Fruit fly (Drosophila melanogaster): Measurements from ENCODE around the gene emc.

The emc gene

DNA sequence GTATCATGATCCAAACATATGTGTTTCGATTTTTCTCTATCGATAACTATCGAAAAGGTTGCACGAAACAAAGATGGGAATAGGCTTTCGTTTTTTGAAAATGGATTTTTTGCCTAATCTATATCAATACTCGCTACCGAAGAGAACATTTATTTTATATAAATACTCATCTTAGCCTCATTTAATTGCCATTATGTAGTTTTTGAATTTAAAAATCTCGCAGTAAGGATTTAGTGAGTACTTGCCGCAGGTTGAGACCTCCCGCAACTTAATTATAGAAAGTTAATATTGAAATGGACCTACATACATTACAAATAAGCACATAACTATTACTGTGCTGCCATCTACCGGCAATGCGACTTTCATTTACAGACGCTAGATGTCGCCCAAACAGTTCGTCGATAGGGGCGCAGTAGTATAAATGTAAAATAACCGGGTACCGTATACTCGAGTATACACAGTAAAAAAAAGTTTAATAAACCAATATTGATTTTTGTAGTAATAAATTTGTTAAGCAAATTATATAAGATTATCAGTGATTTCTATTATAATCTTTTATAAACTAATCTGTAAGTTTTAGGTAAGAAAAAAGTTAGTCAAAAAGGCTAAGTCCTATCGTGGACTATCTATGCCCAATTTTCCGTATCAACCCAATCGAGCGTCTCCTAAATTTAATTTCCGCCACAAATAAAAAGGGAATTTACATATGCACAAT lies 37.2 kb upstream of the emc start, which contains the start of gene CG13896 (continued):
- TF ChIP-seq Dref (GFP tag; IDR thresholded peaks at IDR 0.05) (peak; percentile 54), Sry-β (GFP tag; optimal IDR thresholded peaks at IDR 0.05) (peak; percentile 2), Nf-YB (GFP tag; optimal IDR thresholded peaks at IDR 0.05) (peak; percentile 50), Hmr (GFP tag; optimal IDR thresholded peaks at IDR 0.05) (peak; percentile 92), Pdp1 (GFP tag; optimal IDR thresholded peaks at IDR 0.05) (peak; percentile 92 to 94), CG2199 (GFP tag; IDR thresholded peaks at IDR 0.05) (peak; percentile 97), CG11696 (GFP tag; IDR thresholded peaks at IDR 0.05) (no peak), al (GFP tag; IDR thresholded peaks at IDR 0.05) (peak; percentile 60), Lim3 (GFP tag; IDR thresholded peaks at IDR 0.05) (no peak), GATAe (GFP tag; conservative IDR thresholded peaks at IDR 0.05) (no peak), Hr78 (GFP tag; optimal IDR thresholded peaks at IDR 0.05) (peak in 1 of 2 experiments; percentile 25), CG14860 (GFP tag; IDR thresholded peaks at IDR 0.05; ENCODE audit: partially characterized antibody) (peak; percentile 60; the same call in 1 of the 3 replicates), CG6689 (GFP tag; IDR thresholded peaks at IDR 0.05) (peak; percentile 58), Fer1 (GFP tag; optimal IDR thresholded peaks at IDR 0.05) (peak; percentile 76), CG16779 (GFP tag; IDR thresholded peaks at IDR 0.05) (peak; percentile 87), knrl (GFP tag; IDR thresholded peaks at IDR 0.05; ENCODE audit: partially characterized antibody) (peak; percentile 74), CG7786 (GFP tag; optimal IDR thresholded peaks at IDR 0.05) (peak; percentile 85), corto (GFP tag; optimal IDR thresholded peaks at IDR 0.05) (peak; percentile 30), mld (GFP tag; IDR thresholded peaks at IDR 0.05; ENCODE audit: partially characterized antibody) (no peak), pan (optimal IDR thresholded peaks at IDR 0.05) (no peak), pan (GFP tag; optimal IDR thresholded peaks at IDR 0.05 in 1 of 2, IDR thresholded peaks at IDR 0.05 in 1 of 2) (peak in 1 of 2 experiments; percentile 86), CG7745 (tag; optimal IDR thresholded peaks at IDR 0.05) (peak; percentile 28), CG6765 (GFP tag; optimal IDR thresholded peaks at IDR 0.05) (peak; percentile 70), sob (GFP tag; IDR thresholded peaks at IDR 0.05) (peak; percentile 87), ewg (GFP tag; optimal IDR thresholded peaks at IDR 0.05) (peak; percentile 65), aop (GFP tag; IDR thresholded peaks at IDR 0.05) (0 out of 2 replicates have a peak, but pooled peaks have one; percentile 24), YL-1 (GFP tag; optimal IDR thresholded peaks at IDR 0.05) (peak; percentile 29), insv (GFP tag; optimal IDR thresholded peaks at IDR 0.05) (peak in 1 of 2 experiments; percentile 81), Antp (GFP tag; optimal IDR thresholded peaks at IDR 0.05) (peak; percentile 92), CG4360 (GFP tag; IDR thresholded peaks at IDR 0.05) (no peak), Jarid2 (GFP tag; optimal IDR thresholded peaks at IDR 0.05) (peak; percentile 54), CG1832 (GFP tag; optimal IDR thresholded peaks at IDR 0.05) (no peak), CG43689 (GFP tag; IDR thresholded peaks at IDR 0.05) (peak; percentile 30; the same call in 1 of the 2 replicates), run (tag; optimal IDR thresholded peaks at IDR 0.05) (peak; percentile 76), CG14965 (GFP tag; optimal IDR thresholded peaks at IDR 0.05; ENCODE audit: borderline replicate concordance) (peak; percentile 58), CG18764 (GFP tag; optimal IDR thresholded peaks at IDR 0.05) (peak; percentile 83), az2 (GFP tag; optimal IDR thresholded peaks at IDR 0.05) (peak; percentile 94), CG30020 (tag; optimal IDR thresholded peaks at IDR 0.05) (peak; percentile 52), vfl (GFP tag; optimal IDR thresholded peaks at IDR 0.05) (peak; percentile 71), wdn (GFP tag; IDR thresholded peaks at IDR 0.05) (peak; percentile 65), sim (GFP tag; IDR thresholded peaks at IDR 0.05) (no peak), Bgb (GFP tag; IDR thresholded peaks at IDR 0.05; ENCODE audit: partially characterized antibody) (peak; percentile 58), B-H2 (GFP tag; optimal IDR thresholded peaks at IDR 0.05) (peak; percentile 75), Atf6 (GFP tag; IDR thresholded peaks at IDR 0.05) (peak; percentile 66), CG10267 (tag; optimal IDR thresholded peaks at IDR 0.05) (peak; percentile 83), cwo (GFP tag; optimal IDR thresholded peaks at IDR 0.05) (peak; percentile 56), pfk (GFP tag; optimal IDR thresholded peaks at IDR 0.05) (peak; percentile 41), CG16815 (GFP tag; optimal IDR thresholded peaks at IDR 0.05) (peak; percentile 85)
